Worm (Caenorhabditis elegans): Measurements from ENCODE around the gene ptr-19.
A peak's percentile ranks its signal among the peaks of the same experiment; 100 is the strongest.

The ptr-19 gene

DNA sequence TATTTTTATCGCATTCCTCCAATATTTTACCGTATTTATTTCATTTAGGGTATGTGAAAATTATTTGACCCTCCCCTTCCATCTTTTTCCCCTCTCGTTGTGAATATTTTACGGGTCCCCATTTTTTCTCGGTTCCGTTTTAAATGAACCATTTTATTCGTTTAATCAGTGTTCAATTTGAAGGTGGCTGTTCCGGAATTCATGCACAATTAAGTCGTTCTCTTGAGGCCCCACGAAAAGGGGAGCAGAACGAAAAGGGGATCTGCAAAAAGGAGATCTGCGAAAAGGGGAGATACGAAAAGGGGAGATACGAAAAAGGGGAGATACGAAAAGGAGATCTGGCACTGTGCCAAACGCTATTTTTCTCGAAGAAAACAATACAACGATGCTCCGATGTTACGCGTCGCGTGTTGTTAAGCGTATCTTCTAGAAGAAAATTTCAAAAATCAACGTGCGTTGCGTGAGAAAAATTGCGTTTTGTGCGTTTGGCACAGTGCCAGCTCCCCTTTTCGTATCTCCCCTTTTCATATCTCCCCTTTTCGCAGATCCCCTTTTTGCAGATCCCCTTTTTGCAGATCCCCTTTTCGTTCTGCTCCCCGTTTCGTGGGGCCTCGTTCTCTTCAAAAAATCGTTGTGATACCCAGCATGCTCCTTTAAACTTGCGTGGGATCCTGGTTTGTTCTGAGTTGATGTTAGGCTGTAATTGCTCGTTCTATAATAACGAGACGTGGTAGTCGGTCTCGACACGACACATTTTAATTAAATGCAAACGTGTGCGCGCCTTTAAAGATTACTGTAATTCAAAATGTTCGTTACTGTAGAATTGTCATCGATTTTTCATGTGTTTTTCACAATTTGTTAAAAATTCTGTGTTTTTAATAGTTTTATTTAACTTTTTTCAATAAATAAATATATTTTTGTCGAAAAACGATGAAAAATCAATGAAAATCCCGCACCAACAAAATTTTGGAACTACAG, 29.5 kb downstream of the ptr-19 start (continued):
- TF ChIP-seq aha-1 (tag; optimal IDR thresholded peaks at IDR 0.05) (no peak), dsc-1 (tag; optimal IDR thresholded peaks at IDR 0.05) (peak; percentile 21), nhr-71 (tag; optimal IDR thresholded peaks at IDR 0.05) (peak; percentile 51), efl-1 (optimal IDR thresholded peaks at IDR 0.05) (peak in 1 of 2 experiments; percentile 42), efl-1 (GFP tag; optimal IDR thresholded peaks at IDR 0.05 in 1 of 2) (no peak), lir-3 (tag; optimal IDR thresholded peaks at IDR 0.05; ENCODE audit: poor library complexity) (peak; percentile 16)

DNA sequence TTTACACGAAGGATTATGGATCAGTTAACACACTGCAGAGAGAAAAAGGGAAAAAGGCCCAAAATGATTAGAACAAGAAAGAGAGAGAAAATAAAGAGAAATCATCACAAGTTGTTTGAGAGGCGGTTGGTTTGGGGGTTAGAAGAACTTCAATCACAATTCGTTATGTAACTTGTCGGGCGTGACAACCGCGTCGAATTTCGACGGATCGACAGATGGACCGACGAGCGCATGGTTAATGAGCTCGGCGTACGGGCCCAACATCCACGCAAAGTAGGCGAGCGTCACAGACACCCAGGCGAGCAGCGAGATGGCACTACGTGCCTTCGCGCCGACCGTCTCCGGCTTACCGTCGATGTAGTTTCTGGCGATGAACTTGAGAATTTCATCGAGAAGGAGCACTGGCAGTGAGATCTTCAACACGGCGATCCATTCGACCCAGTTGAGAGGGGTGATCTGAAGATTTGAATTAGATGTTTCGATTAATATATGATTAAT, 31.2 kb downstream of the ptr-19 start:
- TF ChIP-seq elt-3 (tag; optimal IDR thresholded peaks at IDR 0.05) (no peak), sox-4 (tag; optimal IDR thresholded peaks at IDR 0.05) (no peak), dpl-1 (GFP tag; optimal IDR thresholded peaks at IDR 0.05) (no peak), mab-9 (GFP tag; IDR thresholded peaks at IDR 0.05) (no peak), jun-1 (tag; optimal IDR thresholded peaks at IDR 0.05) (no peak), aha-1 (tag; optimal IDR thresholded peaks at IDR 0.05) (no peak), pqm-1 (tag; optimal IDR thresholded peaks at IDR 0.05) (no peak), egl-27 (tag; optimal IDR thresholded peaks at IDR 0.05) (no peak), mdl-1 (tag; optimal IDR thresholded peaks at IDR 0.05) (no peak), C04F5.9 (tag; optimal IDR thresholded peaks at IDR 0.05) (no peak), unc-86 (tag; optimal IDR thresholded peaks at IDR 0.05) (no peak), unc-98 (GFP tag; IDR thresholded peaks at IDR 0.05) (no peak), nhr-11 (tag; optimal IDR thresholded peaks at IDR 0.05) (no peak), ceh-8 (GFP tag; optimal IDR thresholded peaks at IDR 0.05) (no peak), unc-130 (tag; optimal IDR thresholded peaks at IDR 0.05) (no peak), elt-2 (tag; optimal IDR thresholded peaks at IDR 0.05) (no peak), nhr-28 (tag; optimal IDR thresholded peaks at IDR 0.05) (no peak), nhr-71 (tag; optimal IDR thresholded peaks at IDR 0.05) (no peak)

DNA sequence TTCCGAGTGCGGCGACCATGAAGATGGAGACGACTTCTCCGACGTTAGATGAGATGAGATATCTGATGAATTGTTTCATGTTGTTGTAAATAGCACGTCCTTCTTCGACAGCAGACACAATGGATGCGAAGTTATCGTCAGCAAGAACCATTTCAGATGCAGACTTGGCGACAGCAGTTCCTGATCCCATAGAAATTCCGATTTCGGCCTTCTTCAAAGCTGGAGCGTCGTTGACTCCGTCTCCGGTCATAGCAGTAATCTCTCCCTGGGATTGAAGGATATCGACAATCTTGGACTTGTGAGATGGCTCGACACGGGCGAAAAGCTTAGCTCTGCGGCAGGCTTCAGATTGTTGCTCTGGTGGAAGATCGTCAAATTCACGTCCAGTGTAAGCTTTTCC, 32.2 kb downstream of the ptr-19 start:
- no peak for TF ChIP-seq fkh-4 (tag; optimal IDR thresholded peaks at IDR 0.05; ENCODE audit: borderline replicate concordance)
- peak; percentile 18 for TF ChIP-seq aly-2 (tag; optimal IDR thresholded peaks at IDR 0.05)

DNA sequence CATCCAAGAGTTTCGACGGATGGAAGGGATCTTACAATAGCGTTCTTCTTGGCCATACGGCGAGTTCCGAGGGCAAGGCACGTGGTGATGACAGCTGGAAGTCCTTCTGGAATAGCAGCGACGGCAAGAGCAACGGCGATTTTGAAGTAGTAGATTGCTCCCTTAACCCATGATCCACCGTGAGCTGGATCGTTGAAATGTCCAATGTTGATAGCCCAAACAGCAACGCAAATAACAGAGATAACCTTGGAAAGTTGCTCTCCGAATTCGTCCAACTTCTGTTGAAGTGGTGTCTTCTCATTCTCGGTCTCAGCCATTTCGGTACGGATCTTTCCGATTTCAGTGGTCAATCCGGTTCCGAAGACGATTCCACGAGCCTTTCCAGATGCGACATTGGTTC, 33.5 kb downstream of the ptr-19 start:
- no peak for TF ChIP-seq elt-3 (tag; optimal IDR thresholded peaks at IDR 0.05)
- TF ChIP-seq ces-1 (GFP tag; optimal IDR thresholded peaks at IDR 0.05) = no peak
- TF ChIP-seq rnt-1 (tag; optimal IDR thresholded peaks at IDR 0.05) = peak; percentile 5

DNA sequence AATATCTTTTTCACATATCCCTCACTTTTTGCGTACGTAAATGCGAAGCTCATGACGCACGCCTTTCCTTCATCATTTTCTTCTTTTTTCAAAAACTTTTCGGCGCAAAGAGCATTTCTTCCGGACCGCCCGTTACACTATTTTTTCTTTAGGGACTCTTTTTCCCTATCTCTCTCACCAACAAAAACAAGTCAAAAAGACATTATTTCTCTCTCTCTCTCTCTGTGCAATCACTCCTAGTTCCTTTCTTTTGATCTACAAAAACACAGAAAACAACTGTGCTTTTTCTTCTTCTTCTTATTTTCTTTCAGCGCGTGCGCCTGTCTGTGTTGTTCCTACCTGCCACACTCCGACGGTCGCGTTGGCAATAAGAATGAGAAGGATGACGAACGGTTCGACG, 34.4 kb downstream of the ptr-19 start:
- TF ChIP-seq unc-98 (GFP tag; IDR thresholded peaks at IDR 0.05) (peak; percentile 19; the same call in 1 of the 2 replicates), lsy-2 (tag; optimal IDR thresholded peaks at IDR 0.05) (peak; percentile 48 to 64), nhr-90 (tag; optimal IDR thresholded peaks at IDR 0.05; ENCODE audit: poor library complexity) (no peak), unc-130 (tag; optimal IDR thresholded peaks at IDR 0.05) (peak; percentile 53), tbx-2 (tag; optimal IDR thresholded peaks at IDR 0.05) (peak; percentile 24), snu-23 (GFP tag; optimal IDR thresholded peaks at IDR 0.05) (peak; percentile 68), lin-13 (GFP tag; optimal IDR thresholded peaks at IDR 0.05) (peak; percentile 30), ceh-90 (tag; optimal IDR thresholded peaks at IDR 0.05) (no peak), C16A3.4 (tag; optimal IDR thresholded peaks at IDR 0.05) (no peak), aly-2 (tag; optimal IDR thresholded peaks at IDR 0.05) (peak; percentile 40), efl-1 (optimal IDR thresholded peaks at IDR 0.05) (peak; percentile 13 to 21), efl-1 (GFP tag; optimal IDR thresholded peaks at IDR 0.05 in 1 of 2) (peak; percentile 6 to 37), unc-30 (tag; optimal IDR thresholded peaks at IDR 0.05) (no peak), nhr-11 (tag; optimal IDR thresholded peaks at IDR 0.05) (no peak), ceh-82 (tag; optimal IDR thresholded peaks at IDR 0.05) (peak in 1 of 3 experiments; percentile 0), nhr-77 (tag; optimal IDR thresholded peaks at IDR 0.05) (no peak), mep-1 (tag; optimal IDR thresholded peaks at IDR 0.05) (peak; percentile 33), sup-37 (GFP tag; optimal IDR thresholded peaks at IDR 0.05) (no peak), hlh-17 (GFP tag; optimal IDR thresholded peaks at IDR 0.05; ENCODE audit: borderline replicate concordance) (no peak), lin-39 (tag; optimal IDR thresholded peaks at IDR 0.05) (peak; percentile 7), efl-3 (GFP tag; optimal IDR thresholded peaks at IDR 0.05) (no peak), irx-1 (tag; optimal IDR thresholded peaks at IDR 0.05) (no peak), nhr-71 (tag; optimal IDR thresholded peaks at IDR 0.05) (peak; percentile 87), blmp-1 (tag; optimal IDR thresholded peaks at IDR 0.05) (no peak)
